Fruit fly (Drosophila melanogaster) whole organism, embryonic: Measurements from ENCODE around the gene baf.

Experiments
- ATbp ChIP-seq: fragments of 200-800 bp; sonication (Bioruptor generic); optimal IDR thresholded peaks from 2 replicates; lab custom pipeline; 2017; ENCODE audit warnings: missing biosample characterization, mild to moderate bottlenecking, missing genetic modification characterization, missing genetic modification reagents
- Abd-B ChIP-seq: fragments of 200-800 bp; sonication (Bioruptor generic); optimal IDR thresholded peaks from 2 replicates; lab custom pipeline; 2018; ENCODE audit warnings: missing biosample characterization, mild to moderate bottlenecking, missing genetic modification characterization, moderate library complexity
- CG10565 ChIP-seq: fragments of 200-800 bp; sonication (Bioruptor generic); optimal IDR thresholded peaks from 3 replicates; lab custom pipeline; 2016; ENCODE audit warnings: missing biosample characterization, mild to moderate bottlenecking, missing genetic modification characterization
- CG11085 ChIP-seq: fragments of 200-800 bp; sonication (Bioruptor generic); IDR thresholded peaks from 2 replicates; pipeline ENCODE4 v1.3.6; 2022; ENCODE audit warnings: missing biosample characterization, missing genetic modification characterization
- CG11560 ChIP-seq: fragments of 200-800 bp; sonication (Bioruptor generic); IDR thresholded peaks from 3 replicates; pipeline ENCODE4 v1.3.6; 2022; ENCODE audit warnings: missing biosample characterization, missing genetic modification characterization
- CG12659 ChIP-seq: fragments of 200-800 bp; sonication (Bioruptor generic); optimal IDR thresholded peaks from 3 replicates; lab custom pipeline; 2017; ENCODE audit warnings: mild to moderate bottlenecking, missing biosample characterization, missing genetic modification reagents, missing genetic modification characterization
- CG14050 ChIP-seq: fragments of 200-800 bp; sonication (Bioruptor generic); IDR thresholded peaks from 3 replicates; pipeline ENCODE4 v1.3.6; 2022; ENCODE audit warnings: missing biosample characterization, missing genetic modification characterization
- CG14441 ChIP-seq: fragments of 200-800 bp; sonication (Bioruptor generic); IDR thresholded peaks from 2 replicates; pipeline ENCODE4 v1.3.6; 2022; ENCODE audit warnings: missing biosample characterization, missing genetic modification characterization
- CG1647 ChIP-seq: fragments of 200-800 bp; sonication (Bioruptor generic); optimal IDR thresholded peaks from 3 replicates; lab custom pipeline; 2016; ENCODE audit warnings: missing biosample characterization, missing genetic modification characterization
- CG16813 ChIP-seq: fragments of 200-800 bp; sonication (Bioruptor generic); IDR thresholded peaks from 3 replicates; pipeline ENCODE4 v1.3.6; 2022; ENCODE audit warnings: missing biosample characterization, missing genetic modification characterization; ENCODE audit not compliant: partially characterized antibody
- CG17829 ChIP-seq: fragments of 200-800 bp; optimal IDR thresholded peaks from 2 replicates; lab custom pipeline; 2019; ENCODE audit warnings: missing biosample characterization, mild to moderate bottlenecking, missing genetic modification characterization, moderate library complexity
- CG18764 ChIP-seq: fragments of 200-800 bp; sonication (Bioruptor generic); optimal IDR thresholded peaks from 3 replicates; lab custom pipeline; 2016; ENCODE audit warnings: missing biosample characterization, missing genetic modification characterization
- CG32767 ChIP-seq: fragments of 200-800 bp; sonication (Bioruptor generic); IDR thresholded peaks from 2 replicates; pipeline ENCODE4 v1.3.6; 2022; ENCODE audit warnings: missing biosample characterization, missing genetic modification characterization
- CG3995 ChIP-seq: fragments of 200-800 bp; sonication (Bioruptor generic); optimal IDR thresholded peaks from 3 replicates; lab custom pipeline; 2016; ENCODE audit warnings: missing biosample characterization, missing genetic modification characterization
- CG4730 ChIP-seq: fragments of 200-800 bp; sonication (Bioruptor generic); IDR thresholded peaks from 2 replicates; pipeline ENCODE4 v1.3.6; 2022; ENCODE audit warnings: missing biosample characterization, missing genetic modification characterization
- CG6272 ChIP-seq: fragments of 200-800 bp; sonication (Bioruptor generic); IDR thresholded peaks from 2 replicates; pipeline ENCODE4 v1.3.6; 2022; ENCODE audit warnings: missing biosample characterization, missing genetic modification characterization
- CG7271 ChIP-seq: fragments of 200-800 bp; sonication (Bioruptor generic); optimal IDR thresholded peaks from 2 replicates; lab custom pipeline; 2018; ENCODE audit warnings: missing biosample characterization, mild to moderate bottlenecking, missing genetic modification characterization, moderate library complexity
- CG7786 ChIP-seq: fragments of 200-800 bp; sonication (Bioruptor generic); optimal IDR thresholded peaks from 2 replicates; lab custom pipeline; 2016; ENCODE audit warnings: missing biosample characterization, missing genetic modification characterization
- CG8359 ChIP-seq: fragments of 200-800 bp; sonication (Bioruptor generic); optimal IDR thresholded peaks from 2 replicates; lab custom pipeline; 2017; ENCODE audit warnings: missing biosample characterization, mild to moderate bottlenecking, missing genetic modification characterization, borderline replicate concordance
- CG8924 ChIP-seq: fragments of 200-800 bp; optimal IDR thresholded peaks from 3 replicates; lab custom pipeline; 2019; ENCODE audit warnings: missing biosample characterization, mild to moderate bottlenecking, missing genetic modification characterization, moderate library complexity
- Dek ChIP-seq: fragments of 200-800 bp; sonication (Bioruptor generic); optimal IDR thresholded peaks from 3 replicates; lab custom pipeline; 2019; ENCODE audit warnings: missing biosample characterization, mild to moderate bottlenecking, missing genetic modification characterization, moderate library complexity
- Dll ChIP-seq: fragments of 200-800 bp; sonication (Bioruptor generic); IDR thresholded peaks from 4 replicates; pipeline ENCODE4 v1.3.6; 2022; ENCODE audit warnings: missing biosample characterization, missing genetic modification characterization; ENCODE audit not compliant: partially characterized antibody
- Doc2 ChIP-seq: fragments of 200-800 bp; sonication (Bioruptor generic); IDR thresholded peaks from 2 replicates; pipeline ENCODE4 v1.3.6; 2022; ENCODE audit warnings: missing biosample characterization, missing genetic modification characterization
- Drgx ChIP-seq: fragments of 200-800 bp; sonication (Bioruptor generic); IDR thresholded peaks from 2 replicates; pipeline ENCODE4 v1.3.6; 2022; ENCODE audit warnings: missing biosample characterization, missing genetic modification characterization
- H2.0 ChIP-seq: fragments of 200-800 bp; sonication (Bioruptor generic); IDR thresholded peaks from 2 replicates; pipeline ENCODE4 v1.3.6; 2022; ENCODE audit warnings: missing biosample characterization, missing genetic modification characterization
- MTF-1 ChIP-seq: fragments of 200-800 bp; sonication (Bioruptor generic); optimal IDR thresholded peaks from 2 replicates; lab custom pipeline; 2018; ENCODE audit warnings: missing biosample characterization, mild to moderate bottlenecking, missing genetic modification characterization, borderline replicate concordance
- NK7.1 ChIP-seq: fragments of 200-800 bp; sonication (Bioruptor generic); optimal IDR thresholded peaks from 3 replicates; lab custom pipeline; 2016; ENCODE audit warnings: missing biosample characterization, missing genetic modification characterization
- Nf-YA ChIP-seq: fragments of 200-800 bp; sonication (Bioruptor generic); IDR thresholded peaks from 2 replicates; pipeline ENCODE4 v1.3.6; 2022; ENCODE audit warnings: missing biosample characterization, missing genetic modification characterization
- Nf-YC ChIP-seq: fragments of 200-800 bp; optimal IDR thresholded peaks from 3 replicates; lab custom pipeline; 2019; ENCODE audit warnings: missing biosample characterization, mild to moderate bottlenecking, missing genetic modification characterization, moderate library complexity
- Oaz ChIP-seq: fragments of 200-800 bp; sonication (Bioruptor generic); IDR thresholded peaks from 2 replicates; pipeline ENCODE4 v1.3.6; 2022; ENCODE audit warnings: missing biosample characterization, missing genetic modification characterization
- Ptx1 ChIP-seq: fragments of 200-800 bp; sonication (Bioruptor generic); IDR thresholded peaks from 2 replicates; pipeline ENCODE4 v1.3.6; 2022; ENCODE audit warnings: missing biosample characterization, missing genetic modification characterization
- Sox102F ChIP-seq: fragments of 200-800 bp; sonication (Bioruptor generic); optimal IDR thresholded peaks from 2 replicates; lab custom pipeline; 2018; ENCODE audit warnings: missing biosample characterization, mild to moderate bottlenecking, missing genetic modification characterization, moderate library complexity
- Spps ChIP-seq: fragments of 200-800 bp; sonication (Bioruptor generic); optimal IDR thresholded peaks from 2 replicates; lab custom pipeline; 2018; ENCODE audit warnings: missing biosample characterization, mild to moderate bottlenecking, missing genetic modification characterization
- Sry-β ChIP-seq: fragments of 200-800 bp; sonication (Bioruptor generic); optimal IDR thresholded peaks from 2 replicates; lab custom pipeline; 2018; ENCODE audit warnings: missing biosample characterization, mild to moderate bottlenecking, missing genetic modification characterization, moderate library complexity
- Sry-δ ChIP-seq: fragments of 200-800 bp; sonication (Bioruptor generic); optimal IDR thresholded peaks from 2 replicates; lab custom pipeline; 2016; ENCODE audit warnings: missing biosample characterization, missing genetic modification characterization
- Taf1 ChIP-seq: fragments of 200-800 bp; sonication (Bioruptor generic); IDR thresholded peaks from 2 replicates; pipeline ENCODE4 v1.3.6; 2022; ENCODE audit warnings: missing biosample characterization, missing genetic modification characterization
- Usf ChIP-seq: fragments of 200-800 bp; sonication (Bioruptor generic); optimal IDR thresholded peaks from 2 replicates; lab custom pipeline; 2017; ENCODE audit warnings: missing genotype, missing biosample characterization, missing genetic modification characterization
- Xrp1 ChIP-seq: fragments of 200-800 bp; sonication (Bioruptor generic); IDR thresholded peaks from 2 replicates; pipeline ENCODE4 v1.3.6; 2022; ENCODE audit warnings: missing biosample characterization, missing genetic modification characterization
- ato ChIP-seq: fragments of 200-800 bp; sonication (Bioruptor generic); IDR thresholded peaks from 2 replicates; pipeline ENCODE4 v1.3.6; 2022; ENCODE audit warnings: missing biosample characterization, missing genetic modification characterization; ENCODE audit not compliant: partially characterized antibody
- croc ChIP-seq: fragments of 200-800 bp; sonication (Bioruptor generic); conservative IDR thresholded peaks from 3 replicates; pipeline ENCODE4 v1.3.6; 2022; ENCODE audit warnings: missing biosample characterization, missing genetic modification characterization
- crp ChIP-seq, 2 experiments: fragments of 200-800 bp; sonication (Bioruptor generic); optimal IDR thresholded peaks; 2 replicates in 1 of 2; 3 replicates in 1 of 2; lab custom pipeline; 2017; ENCODE audit warnings: missing biosample characterization in 2 of 2, missing genetic modification characterization in 2 of 2, mild to moderate bottlenecking in 1 of 2, moderate library complexity in 1 of 2
- dati ChIP-seq: fragments of 200-800 bp; sonication (Bioruptor generic); IDR thresholded peaks from 2 replicates; pipeline ENCODE4 v1.3.6; 2022; ENCODE audit warnings: missing biosample characterization, missing genetic modification characterization
- ewg ChIP-seq: fragments of 200-800 bp; sonication (Bioruptor generic); optimal IDR thresholded peaks from 3 replicates; lab custom pipeline; 2017; ENCODE audit warnings: mild to moderate bottlenecking, missing biosample characterization, missing genetic modification reagents, missing genetic modification characterization
- kah ChIP-seq: fragments of 200-800 bp; sonication (Bioruptor generic); optimal IDR thresholded peaks from 2 replicates; lab custom pipeline; 2018; ENCODE audit warnings: missing biosample characterization, mild to moderate bottlenecking, missing genetic modification characterization
- lab ChIP-seq: fragments of 200-800 bp; sonication (Bioruptor generic); optimal IDR thresholded peaks from 3 replicates; lab custom pipeline; 2017; ENCODE audit warnings: missing biosample characterization, missing genetic modification characterization, mild to moderate bottlenecking, moderate library complexity, missing genetic modification reagents
- mam ChIP-seq: fragments of 200-800 bp; sonication (Bioruptor generic); optimal IDR thresholded peaks from 3 replicates; lab custom pipeline; 2016; ENCODE audit warnings: missing biosample characterization, missing genetic modification characterization
- ro ChIP-seq: fragments of 200-800 bp; sonication (Bioruptor generic); IDR thresholded peaks from 2 replicates; pipeline ENCODE4 v1.3.6; 2022; ENCODE audit warnings: missing biosample characterization, missing genetic modification characterization
- sna ChIP-seq: fragments of 200-800 bp; sonication (Bioruptor generic); IDR thresholded peaks from 2 replicates; pipeline ENCODE4 v1.3.6; 2022; ENCODE audit warnings: missing biosample characterization, missing genetic modification characterization; ENCODE audit not compliant: partially characterized antibody

baf gene

dm6 chr2L:8071112-8071976, 42.1 kb downstream of the baf start, which contains the start of gene poe (continued):
- TF ChIP-seq CG18764 (GFP tag; lab: Kevin White, UChicago) (no peak), lab (GFP tag; lab: Kevin White, UChicago) (no peak), Oaz (GFP tag; lab: Robert Waterston, UW) (no peak), Nf-YA (no peak), Spps (peak; percentile 29), croc (peak; percentile 17; the same call in 1 of the 3 replicates), CG11560 (tag; lab: Robert Waterston, UW) (no peak), CG12659 (GFP tag; lab: Kevin White, UChicago) (peak; percentile 67), Usf (GFP tag; lab: Kevin White, UChicago) (no peak), CG4730 (peak; percentile 39; the same call in 1 of the 2 replicates), Nf-YC (tag; lab: Kevin White, UChicago) (no peak), mam (no peak), CG10565 (GFP tag; lab: Kevin White, UChicago) (no peak), H2.0 (GFP tag; lab: Robert Waterston, UW) (no peak), Dll (GFP tag; lab: Robert Waterston, UW) (peak; percentile 31; the same call in 1 of the 4 replicates), Sry-β (GFP tag; lab: Kevin White, UChicago) (peak; percentile 23), CG32767 (GFP tag; lab: Robert Waterston, UW) (0 out of 2 replicates have a peak, but pooled peaks have one; percentile 31), ATbp (GFP tag; lab: Kevin White, UChicago) (no peak), CG14441 (GFP tag; lab: Robert Waterston, UW) (0 out of 2 replicates have a peak, but pooled peaks have one; percentile 25), Doc2 (GFP tag; lab: Robert Waterston, UW) (no peak), CG8924 (tag; lab: Kevin White, UChicago) (peak; percentile 78), Sry-δ (GFP tag; lab: Kevin White, UChicago) (no peak), CG6272 (GFP tag; lab: Robert Waterston, UW) (no peak), CG1647 (no peak), Sox102F (no peak), MTF-1 (peak; percentile 23), dati (GFP tag; lab: Robert Waterston, UW) (no peak), CG8359 (GFP tag; lab: Kevin White, UChicago) (peak; percentile 15), NK7.1 (GFP tag; lab: Kevin White, UChicago) (no peak), ro (GFP tag; lab: Robert Waterston, UW) (no peak), ato (no peak), CG7271 (tag; lab: Kevin White, UChicago) (peak; percentile 11), Dek (tag; lab: Kevin White, UChicago) (peak; percentile 59), kah (GFP tag; lab: Kevin White, UChicago) (peak; percentile 22), Abd-B (GFP tag; lab: Kevin White, UChicago) (peak; percentile 84), CG7786 (GFP tag; lab: Kevin White, UChicago) (no peak), CG16813 (no peak), Taf1 (GFP tag; lab: Robert Waterston, UW) (0 out of 2 replicates have a peak, but pooled peaks have one; percentile 21), CG11085 (peak; percentile 49; the same call in 1 of the 2 replicates), Ptx1 (GFP tag; lab: Robert Waterston, UW) (peak; percentile 74), ewg (GFP tag; lab: Kevin White, UChicago) (no peak), CG14050 (GFP tag; lab: Robert Waterston, UW) (no peak), sna (no peak), Drgx (GFP tag; lab: Robert Waterston, UW) (peak; percentile 64), Xrp1 (GFP tag; lab: Robert Waterston, UW) (peak; percentile 80; the same call in 1 of the 2 replicates), CG17829 (peak; percentile 73), crp (GFP tag; optimal IDR thresholded peaks at IDR 0.05; lab: Kevin White, UChicago) (peak; percentile 75 to 93), CG3995 (GFP tag; lab: Kevin White, UChicago) (peak; percentile 9)
